Worm (Caenorhabditis elegans): Measurements from ENCODE around the gene atf-4.
A peak's percentile ranks its signal among the peaks of the same experiment; 100 is the strongest.

atf-4 gene

DNA sequence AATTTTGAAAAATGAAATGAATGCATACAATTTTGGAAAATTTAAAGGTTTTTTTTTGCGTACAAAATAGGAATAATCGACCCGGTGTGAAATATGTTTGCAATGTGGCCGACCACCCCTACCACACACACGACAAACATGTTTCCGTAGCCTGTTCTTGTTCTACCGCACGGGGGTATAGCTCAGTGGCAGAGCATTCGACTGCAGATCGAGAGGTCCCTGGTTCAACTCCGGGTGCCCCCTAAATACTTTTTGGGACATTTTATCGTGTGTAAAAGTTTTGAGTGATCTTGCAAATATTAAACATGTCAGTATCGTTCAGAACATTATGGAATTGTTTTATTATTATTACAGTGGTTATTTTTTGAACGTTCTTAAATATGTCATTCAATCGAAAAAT, 5.9 kb downstream of the atf-4 start:
- TF ChIP-seq sem-2 (GFP tag; optimal IDR thresholded peaks at IDR 0.05) (peak; percentile 84), flh-1 (GFP tag; optimal IDR thresholded peaks at IDR 0.05) (peak; percentile 71), cnd-1 (tag; optimal IDR thresholded peaks at IDR 0.05) (peak; percentile 89), ceh-43 (GFP tag; optimal IDR thresholded peaks at IDR 0.05) (peak; percentile 83), blmp-1 (tag; optimal IDR thresholded peaks at IDR 0.05) (no peak), ces-1 (GFP tag; optimal IDR thresholded peaks at IDR 0.05) (no peak), mls-2 (tag; optimal IDR thresholded peaks at IDR 0.05) (peak; percentile 90), unc-62 (GFP tag; optimal IDR thresholded peaks at IDR 0.05) (peak; percentile 2), ham-2 (GFP tag; optimal IDR thresholded peaks at IDR 0.05) (peak; percentile 55), M03D4.4 (tag; optimal IDR thresholded peaks at IDR 0.05) (peak; percentile 87), mab-5 (tag; optimal IDR thresholded peaks at IDR 0.05) (no peak), tbx-8 (GFP tag; optimal IDR thresholded peaks at IDR 0.05) (peak; percentile 66), sptf-1 (tag; optimal IDR thresholded peaks at IDR 0.05) (peak; percentile 91), ceh-83 (GFP tag; optimal IDR thresholded peaks at IDR 0.05) (peak; percentile 91), drap-1 (GFP tag; optimal IDR thresholded peaks at IDR 0.05) (peak; percentile 90), elt-3 (tag; optimal IDR thresholded peaks at IDR 0.05) (no peak), lin-32 (GFP tag; optimal IDR thresholded peaks at IDR 0.05) (peak; percentile 52), nhr-28 (tag; optimal IDR thresholded peaks at IDR 0.05) (no peak), unc-120 (tag; optimal IDR thresholded peaks at IDR 0.05; ENCODE audit: poor library complexity, severe bottlenecking) (peak; percentile 79), bed-3 (GFP tag; optimal IDR thresholded peaks at IDR 0.05) (peak; percentile 73)

DNA sequence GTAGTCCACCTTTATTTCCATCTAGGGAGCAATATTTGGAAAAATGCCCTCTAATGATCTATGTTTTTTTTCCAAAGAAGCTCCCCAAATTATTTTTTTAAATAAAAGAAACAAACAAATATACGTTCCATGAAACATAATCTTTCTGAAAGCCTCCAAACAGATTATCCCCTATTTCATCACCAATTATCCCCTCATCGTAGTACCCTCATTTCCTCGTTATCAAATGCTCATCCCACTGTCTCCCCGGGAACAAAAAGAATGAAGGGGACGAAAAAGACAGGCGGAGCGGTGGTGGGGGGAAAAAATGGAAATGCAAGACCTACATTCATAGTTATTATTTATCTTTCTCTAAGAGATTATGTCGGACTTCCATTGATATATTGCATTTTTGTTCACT, 13.2 kb downstream of the atf-4 start:
- no peak for TF ChIP-seq flh-1 (GFP tag; optimal IDR thresholded peaks at IDR 0.05)
- no peak for TF ChIP-seq mep-1 (tag; optimal IDR thresholded peaks at IDR 0.05)
- no peak for TF ChIP-seq mab-5 (tag; optimal IDR thresholded peaks at IDR 0.05)
- TF ChIP-seq mls-2 (tag; optimal IDR thresholded peaks at IDR 0.05) = no peak
- no peak for TF ChIP-seq ham-2 (GFP tag; optimal IDR thresholded peaks at IDR 0.05)
- no peak for TF ChIP-seq hlh-1 (tag; optimal IDR thresholded peaks at IDR 0.05)
- TF ChIP-seq drap-1 (GFP tag; optimal IDR thresholded peaks at IDR 0.05) = no peak
- TF ChIP-seq sptf-1 (tag; optimal IDR thresholded peaks at IDR 0.05) = no peak
- TF ChIP-seq ceh-39 (tag; optimal IDR thresholded peaks at IDR 0.05) = no peak
- TF ChIP-seq M03D4.4 (tag; optimal IDR thresholded peaks at IDR 0.05) = no peak
- no peak for TF ChIP-seq bed-3 (GFP tag; optimal IDR thresholded peaks at IDR 0.05)
- TF ChIP-seq lin-13 (tag; optimal IDR thresholded peaks at IDR 0.05) = no peak
- no peak for TF ChIP-seq elt-1 (tag; optimal IDR thresholded peaks at IDR 0.05; ENCODE audit: borderline replicate concordance, insufficient read depth)
- TF ChIP-seq elt-3 (tag; optimal IDR thresholded peaks at IDR 0.05) = no peak
- TF ChIP-seq cnd-1 (tag; optimal IDR thresholded peaks at IDR 0.05) = no peak
- TF ChIP-seq tbx-8 (GFP tag; optimal IDR thresholded peaks at IDR 0.05) = no peak
- TF ChIP-seq sem-2 (GFP tag; optimal IDR thresholded peaks at IDR 0.05) = no peak

DNA sequence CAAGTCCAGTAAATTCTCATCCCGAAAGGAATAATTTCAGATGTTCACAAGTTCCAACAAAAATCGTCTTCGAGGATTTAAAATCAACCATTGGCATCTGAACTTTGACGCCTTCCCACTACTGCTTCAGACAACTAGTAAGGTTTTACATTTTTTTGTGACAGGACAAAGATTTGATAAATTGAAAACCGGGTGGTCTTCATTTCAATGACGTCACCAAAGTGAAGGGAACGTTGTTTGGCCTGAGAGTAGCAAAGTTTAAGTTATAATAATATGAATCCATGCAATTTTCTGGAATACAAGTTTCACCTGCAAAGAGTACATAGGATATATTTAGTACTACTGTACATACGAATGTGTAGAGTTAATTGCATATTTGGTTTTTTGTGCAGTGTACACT, 16.4 kb downstream of the atf-4 start:
- no peak for TF ChIP-seq bed-3 (GFP tag; optimal IDR thresholded peaks at IDR 0.05)
- TF ChIP-seq nhr-12 (tag; optimal IDR thresholded peaks at IDR 0.05) = no peak
- no peak for TF ChIP-seq blmp-1 (tag; optimal IDR thresholded peaks at IDR 0.05)
- no peak for TF ChIP-seq ceh-83 (GFP tag; optimal IDR thresholded peaks at IDR 0.05)
- TF ChIP-seq hlh-1 (tag; optimal IDR thresholded peaks at IDR 0.05) = no peak
- TF ChIP-seq ceh-39 (tag; optimal IDR thresholded peaks at IDR 0.05) = no peak
- TF ChIP-seq mab-5 (tag; optimal IDR thresholded peaks at IDR 0.05) = no peak
- TF ChIP-seq M03D4.4 (tag; optimal IDR thresholded peaks at IDR 0.05) = no peak
- TF ChIP-seq snpc-4 (tag; optimal IDR thresholded peaks at IDR 0.05) = no peak

DNA sequence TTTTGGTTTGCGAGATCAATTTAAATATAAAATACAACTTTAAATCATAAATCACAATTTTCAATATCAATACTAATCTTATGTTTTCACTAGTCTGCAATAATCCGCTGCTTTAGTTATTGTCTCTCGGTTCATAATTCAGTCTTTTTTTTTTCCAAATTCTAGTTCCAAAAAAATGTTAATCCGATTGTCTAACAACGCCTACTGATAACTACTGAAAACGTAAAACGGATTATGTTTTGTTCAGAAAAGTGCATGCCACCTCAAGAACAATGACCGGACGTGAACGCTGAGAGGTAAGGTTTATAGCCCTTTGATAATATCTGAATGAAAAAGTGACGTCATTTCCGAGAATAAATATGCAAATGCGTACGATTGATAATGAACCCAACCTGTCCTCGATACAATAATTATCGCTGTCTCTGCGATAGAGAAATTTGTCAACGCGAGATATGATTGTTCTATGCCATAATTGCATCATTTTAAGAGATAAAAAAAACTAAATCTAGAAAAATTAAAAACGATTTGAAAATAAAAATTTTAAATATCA, 17.3 kb downstream of the atf-4 start, which contains the start of gene sprr-2:
Gene sprr-2, plus strand, starts transcription at position 248 of the 550 bp plus-strand sequence.
- TF ChIP-seq drap-1 (GFP tag; optimal IDR thresholded peaks at IDR 0.05) = no peak
- peak; percentile 51 for TF ChIP-seq elt-3 (tag; optimal IDR thresholded peaks at IDR 0.05)

DNA sequence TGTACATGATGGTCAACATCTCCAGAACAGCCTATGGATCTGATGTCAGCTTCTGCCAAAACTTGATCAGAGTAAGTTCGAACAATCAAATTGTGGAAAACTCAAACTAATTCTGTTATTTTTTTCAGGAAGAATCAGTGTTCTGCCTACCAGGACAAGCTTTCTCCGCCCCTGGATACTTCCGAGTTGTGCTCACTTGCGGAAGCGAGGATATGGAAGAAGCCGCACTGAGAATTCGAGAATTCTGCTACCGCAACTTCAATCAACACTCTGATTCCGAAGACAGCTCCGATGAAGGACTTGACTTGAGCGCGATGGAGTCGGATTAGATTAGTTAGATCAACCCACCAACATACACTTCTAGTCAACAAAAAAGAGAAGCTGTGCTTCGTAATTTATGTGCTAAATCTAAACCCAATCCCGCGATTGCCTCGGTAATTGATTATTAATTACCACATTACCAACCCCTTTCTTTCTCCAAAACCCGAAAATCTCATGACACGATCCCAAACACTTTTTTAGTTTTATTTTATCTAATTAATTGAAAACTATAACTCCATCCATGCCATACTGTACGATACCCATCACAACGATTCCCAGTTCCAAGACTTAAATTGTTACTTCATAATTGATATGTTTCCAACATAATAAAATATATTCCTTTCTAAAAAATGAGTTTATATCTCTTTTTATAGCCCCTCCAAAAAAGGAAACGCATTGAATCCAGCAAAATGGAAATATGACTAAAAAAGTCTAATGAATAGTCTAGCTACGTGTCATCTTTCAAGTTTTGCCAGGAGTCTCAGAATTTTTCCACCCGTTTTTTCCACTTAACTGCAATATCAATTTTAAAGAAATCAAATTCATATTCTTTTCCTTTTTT, 18.1 kb downstream of the atf-4 start:
- TF ChIP-seq lin-13 (tag; optimal IDR thresholded peaks at IDR 0.05) (no peak), elt-3 (tag; optimal IDR thresholded peaks at IDR 0.05) (no peak), hlh-1 (tag; optimal IDR thresholded peaks at IDR 0.05) (no peak), mep-1 (tag; optimal IDR thresholded peaks at IDR 0.05) (no peak), ceh-43 (GFP tag; optimal IDR thresholded peaks at IDR 0.05) (no peak), nhr-237 (tag; optimal IDR thresholded peaks at IDR 0.05) (no peak), drap-1 (GFP tag; optimal IDR thresholded peaks at IDR 0.05) (no peak), nhr-76 (tag; optimal IDR thresholded peaks at IDR 0.05) (no peak)

Measured in whole organism, mixed stage, embryonic.